Fruit fly (Drosophila melanogaster): ENCODE data around the gene Pura.

DNA sequence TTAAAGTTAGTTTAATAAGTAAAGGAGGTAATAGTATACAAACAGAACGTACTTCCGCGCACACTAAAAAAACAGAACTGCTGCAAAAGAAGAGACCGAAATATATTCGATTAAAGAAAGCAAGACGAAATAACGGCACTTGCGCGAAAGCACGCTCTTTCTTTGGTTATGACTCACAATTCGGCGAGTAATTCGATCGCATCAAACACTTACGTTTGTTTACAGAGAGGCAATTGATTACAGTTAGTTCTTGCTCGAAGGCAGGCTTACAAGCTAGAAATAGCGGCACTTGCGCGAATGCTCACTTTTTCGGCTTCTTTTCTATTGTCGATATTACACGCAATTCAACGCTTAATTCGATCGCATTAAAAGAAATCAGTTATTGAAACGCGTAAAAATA, 57.4 kb downstream of the Pura start, which contains the start of gene CG32373:
- no peak for TF ChIP-seq D1 (tag; optimal IDR thresholded peaks at IDR 0.05)
- no peak for TF ChIP-seq CG13204 (GFP tag; optimal IDR thresholded peaks at IDR 0.05)
- no peak for TF ChIP-seq CG8301 (tag; optimal IDR thresholded peaks at IDR 0.05)
- TF ChIP-seq CG10348 (GFP tag; IDR thresholded peaks at IDR 0.05), result no peak
- no peak for TF ChIP-seq CG12605 (GFP tag; IDR thresholded peaks at IDR 0.05)
